Worm (Caenorhabditis elegans): ENCODE measurements around the gene col-150.

- no peak for TF ChIP-seq ets-7 (tag; optimal IDR thresholded peaks at IDR 0.05)
- TF ChIP-seq ama-1 (optimal IDR thresholded peaks at IDR 0.05) = no peak
- TF ChIP-seq flt-1 (GFP tag; IDR thresholded peaks at IDR 0.05) = no peak
Measured at ce11 chrV:10332012-10332411, 37.6 kb upstream of the col-150 start, which contains the start of gene crm-1.
